Worm (Caenorhabditis elegans) whole organism, L4 larva: ENCODE results near the gene F35C11.5.

Experiments used
- D1046.2 ChIP-seq: fragments of 200-800 bp; sonication (Bioruptor generic); IDR thresholded peaks from 2 replicates; pipeline ENCODE4 v1.3.6; 2022; ENCODE audit warnings: missing genetic modification characterization, missing compliant biosample characterization
- R02D3.7 ChIP-seq: fragments of 150-350 bp; sonication (generic microtip); optimal IDR thresholded peaks from 3 replicates; lab custom pipeline; 2014; ENCODE audit warnings: missing biosample characterization, missing genetic modification characterization
- T20F7.1 ChIP-seq: fragments of 200-800 bp; sonication (Bioruptor generic); optimal IDR thresholded peaks from 2 replicates; lab custom pipeline; 2018; ENCODE audit warnings: mild to moderate bottlenecking, missing genetic modification characterization, missing compliant biosample characterization
- Y105C5A.15 ChIP-seq: fragments of 200-800 bp; sonication (Bioruptor generic); IDR thresholded peaks from 2 replicates; pipeline ENCODE4 v1.3.6; 2022; ENCODE audit warnings: missing genetic modification characterization, missing compliant biosample characterization
- dpl-1 ChIP-seq: fragments of 150-350 bp; optimal IDR thresholded peaks from 2 replicates; lab custom pipeline; 2014; ENCODE audit warnings: missing biosample characterization, missing genetic modification reagents, missing genetic modification characterization
- lin-39 ChIP-seq: fragments of 150-350 bp; optimal IDR thresholded peaks from 2 replicates; lab custom pipeline; 2014; ENCODE audit warnings: missing biosample characterization, missing genetic modification reagents, missing genetic modification characterization
- unc-39 ChIP-seq: sonication (generic microtip); optimal IDR thresholded peaks from 2 replicates; lab custom pipeline; 2017; ENCODE audit warnings: missing biosample characterization, missing genetic modification characterization

DNA sequence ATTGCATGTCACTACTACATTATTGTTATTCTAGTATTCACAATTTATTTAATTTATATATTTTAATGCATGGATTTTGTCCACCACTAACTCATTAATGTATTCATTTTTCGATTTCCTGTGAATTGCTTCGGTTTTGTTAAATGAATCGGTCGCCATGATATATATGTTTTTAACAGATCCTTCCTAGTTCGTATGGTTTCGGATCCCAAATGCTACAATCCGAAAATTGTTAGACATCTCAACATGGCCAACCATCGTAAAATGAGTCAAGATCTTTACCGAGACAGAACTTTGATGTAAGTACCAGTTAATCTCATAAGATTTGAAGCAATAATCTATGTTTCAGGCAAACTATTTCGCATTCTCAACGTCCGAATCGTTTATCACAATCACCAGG, 19.5 kb downstream of the F35C11.5 start:
- TF ChIP-seq dpl-1 (GFP tag; lab: Kevin White, UChicago), result no peak
- no peak for TF ChIP-seq unc-39 (tag; lab: Kevin White, UChicago)
- TF ChIP-seq D1046.2, result no peak
- no peak for TF ChIP-seq lin-39 (tag; lab: Kevin White, UChicago)
- TF ChIP-seq T20F7.1 (GFP tag; lab: Kevin White, UChicago), result no peak
- no peak for TF ChIP-seq R02D3.7 (tag; lab: Kevin White, UChicago)
- no peak for TF ChIP-seq Y105C5A.15 (GFP tag; lab: Robert Waterston, UW)
